Worm (Caenorhabditis elegans) whole organism, midembryonic: ENCODE measurements around the gene nspc-17.

ENCODE experiments used
- flt-1 ChIP-seq: fragments of 200-800 bp; sonication (Bioruptor generic); IDR thresholded peaks from 2 replicates; pipeline ENCODE4 v1.3.6; 2022; ENCODE audit warnings: missing genetic modification characterization, missing compliant biosample characterization
- klf-2 ChIP-seq: fragments of 200-800 bp; sonication (Bioruptor generic); conservative IDR thresholded peaks from 2 replicates; pipeline ENCODE4 v1.3.6; 2022; ENCODE audit warnings: missing genetic modification reagents, missing genetic modification characterization, missing compliant biosample characterization
- ref-1 ChIP-seq: fragments of 200-800 bp; sonication (Bioruptor generic); conservative IDR thresholded peaks from 2 replicates; pipeline ENCODE4 v1.3.6; 2022; ENCODE audit warnings: missing genetic modification reagents, missing genetic modification characterization, missing compliant biosample characterization
- tab-1 ChIP-seq: fragments of 200-800 bp; sonication (Bioruptor generic); IDR thresholded peaks from 2 replicates; pipeline ENCODE4 v1.3.6; 2022; ENCODE audit warnings: missing genetic modification characterization, missing compliant biosample characterization
- ztf-23 ChIP-seq: fragments of 200-800 bp; sonication (Bioruptor generic); IDR thresholded peaks from 2 replicates; pipeline ENCODE4 v1.3.6; 2022; ENCODE audit warnings: missing genetic modification reagents, missing genetic modification characterization, missing compliant biosample characterization

DNA sequence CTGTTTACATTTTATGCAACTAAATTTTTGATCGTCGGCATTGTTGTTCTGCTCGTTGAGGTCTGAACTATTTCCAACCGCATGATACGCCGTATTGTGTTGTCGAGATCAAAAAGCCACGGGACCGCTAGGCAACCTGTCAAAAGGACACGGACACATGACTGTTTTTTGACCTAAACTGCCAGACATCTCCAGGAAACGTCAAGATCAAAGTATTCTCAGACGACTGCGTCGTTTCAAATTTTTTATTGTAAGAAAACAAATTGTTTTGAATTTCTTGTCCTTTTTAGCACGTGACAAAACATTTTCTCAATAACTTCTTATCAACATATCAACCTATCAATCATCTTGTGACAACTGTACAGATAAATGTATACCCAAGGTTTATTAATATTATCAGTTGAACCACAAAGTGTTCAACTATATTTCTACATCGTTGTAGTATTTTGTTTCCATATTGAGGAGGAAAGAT is 22.8 kb downstream of the nspc-17 start:
- TF ChIP-seq ztf-23 (GFP tag; lab: Robert Waterston, UW) (no peak), flt-1 (GFP tag; lab: Robert Waterston, UW) (no peak), klf-2 (GFP tag; lab: Robert Waterston, UW) (no peak), tab-1 (GFP tag; lab: Robert Waterston, UW) (no peak), ref-1 (no peak)
